Worm (Caenorhabditis elegans): ENCODE measurements around the gene F14D2.14.

F14D2.14 gene

ce11 chrII:3338556-3338955 is 9.2 kb downstream of the F14D2.14 start, which contains the start of gene F14D2.7:
TSS of gene F14D2.7 (minus strand) at chrII:3338656.
- TF ChIP-seq aha-1 (tag) (peak; percentile 79), unc-62 (GFP tag; optimal IDR thresholded peaks at IDR 0.05 in 1 of 2) (peak in 1 of 2 experiments; percentile 31), unc-62 (tag; optimal IDR thresholded peaks at IDR 0.05) (no peak), mxl-3 (GFP tag; optimal IDR thresholded peaks at IDR 0.05) (no peak)

- TF ChIP-seq F10B5.3 (tag; optimal IDR thresholded peaks at IDR 0.05): no peak
- TF ChIP-seq dmd-9 (GFP tag; IDR thresholded peaks at IDR 0.05): no peak
- TF ChIP-seq unc-39 (tag; optimal IDR thresholded peaks at IDR 0.05): no peak
- no peak for TF ChIP-seq zip-2 (tag; optimal IDR thresholded peaks at IDR 0.05)
- no peak for TF ChIP-seq T26A8.4 (GFP tag; IDR thresholded peaks at IDR 0.05)
- TF ChIP-seq aly-2 (tag; optimal IDR thresholded peaks at IDR 0.05): no peak
- no peak for TF ChIP-seq vab-7 (GFP tag; IDR thresholded peaks at IDR 0.05)
- no peak for TF ChIP-seq saeg-2 (GFP tag; IDR thresholded peaks at IDR 0.05)
- TF ChIP-seq R02D3.7 (tag; optimal IDR thresholded peaks at IDR 0.05): no peak
Measured at ce11 chrII:3337039-3337438, 10.8 kb downstream of the F14D2.14 start, which contains the start of gene F14D2.19. TSS of gene F14D2.19 (minus strand) at chrII:3337139.

- TF ChIP-seq attf-4 (tag; optimal IDR thresholded peaks at IDR 0.05): no peak
- no peak for TF ChIP-seq madf-9 (GFP tag; conservative IDR thresholded peaks at IDR 0.05)
- TF ChIP-seq lir-3 (tag; optimal IDR thresholded peaks at IDR 0.05): no peak
- TF ChIP-seq mdl-1 (tag; optimal IDR thresholded peaks at IDR 0.05): no peak
- TF ChIP-seq zip-2 (tag; optimal IDR thresholded peaks at IDR 0.05): no peak
- no peak for TF ChIP-seq ZK546.5 (tag; optimal IDR thresholded peaks at IDR 0.05)
- TF ChIP-seq lin-1 (GFP tag; IDR thresholded peaks at IDR 0.05): no peak
- TF ChIP-seq lsy-2 (tag; optimal IDR thresholded peaks at IDR 0.05): no peak
- no peak for TF ChIP-seq hif-1 (tag; optimal IDR thresholded peaks at IDR 0.05)
- TF ChIP-seq jun-1 (tag; optimal IDR thresholded peaks at IDR 0.05): no peak
- no peak for TF ChIP-seq ceh-62 (tag; optimal IDR thresholded peaks at IDR 0.05)
- TF ChIP-seq cey-2 (tag; optimal IDR thresholded peaks at IDR 0.05; ENCODE audit: borderline replicate concordance, insufficient read depth): no peak
- no peak for TF ChIP-seq nhr-6 (tag; optimal IDR thresholded peaks at IDR 0.05)
- no peak for TF ChIP-seq F44E2.7 (GFP tag; IDR thresholded peaks at IDR 0.05)
- TF ChIP-seq nhr-41 (GFP tag; IDR thresholded peaks at IDR 0.05): no peak
- TF ChIP-seq T20F7.1 (GFP tag; optimal IDR thresholded peaks at IDR 0.05): no peak
- TF ChIP-seq ceh-20 (GFP tag; IDR thresholded peaks at IDR 0.05): no peak
- no peak for TF ChIP-seq mes-2 (tag; optimal IDR thresholded peaks at IDR 0.05; ENCODE audit: poor library complexity, severe bottlenecking)
- no peak for TF ChIP-seq daf-19 (GFP tag; conservative IDR thresholded peaks at IDR 0.05)
- no peak for TF ChIP-seq ama-1 (optimal IDR thresholded peaks at IDR 0.05)
Measured at ce11 chrII:3332039-3332438, 15.8 kb downstream of the F14D2.14 start, which contains the start of gene irld-27. TSS of gene irld-27 (plus strand) at chrII:3332339.

- TF ChIP-seq hif-1 (tag; optimal IDR thresholded peaks at IDR 0.05) (no peak), spr-1 (tag; optimal IDR thresholded peaks at IDR 0.05) (no peak), nhr-102 (tag; optimal IDR thresholded peaks at IDR 0.05) (no peak), ztf-7 (tag; optimal IDR thresholded peaks at IDR 0.05) (no peak), ceh-32 (tag; optimal IDR thresholded peaks at IDR 0.05; ENCODE audit: poor library complexity) (no peak), nhr-76 (tag; optimal IDR thresholded peaks at IDR 0.05) (no peak), ces-1 (GFP tag; optimal IDR thresholded peaks at IDR 0.05) (no peak), unc-39 (tag; optimal IDR thresholded peaks at IDR 0.05) (no peak), lin-13 (GFP tag; optimal IDR thresholded peaks at IDR 0.05) (no peak), madf-5 (GFP tag; IDR thresholded peaks at IDR 0.05) (no peak), nhr-41 (GFP tag; IDR thresholded peaks at IDR 0.05) (no peak)
Measured at ce11 chrII:3327104-3327503, 20.7 kb downstream of the F14D2.14 start, which contains the start of gene Y46D2A.3. TSS of gene Y46D2A.3 (minus strand) at chrII:3327204.

Data from whole organism, L4 larva.